Worm (Caenorhabditis elegans) whole organism, late embryonic: ENCODE data around the gene ttr-11.

Experiments
- K09A11.1 ChIP-seq: sonication (generic microtip); optimal IDR thresholded peaks from 2 replicates; lab custom pipeline; 2017; ENCODE audit warnings: antibody characterized with exemption, mild to moderate bottlenecking, missing genetic modification characterization, missing compliant biosample characterization; ENCODE audit not compliant: insufficient read depth
- ahr-1 ChIP-seq: sonication (generic microtip); optimal IDR thresholded peaks from 2 replicates; lab custom pipeline; 2016; ENCODE audit warnings: missing genetic modification characterization, missing compliant biosample characterization
- ceh-14 ChIP-seq: sonication (generic microtip); optimal IDR thresholded peaks from 2 replicates; lab custom pipeline; 2016; ENCODE audit warnings: missing genotype, missing genetic modification characterization, missing compliant biosample characterization
- ceh-19 ChIP-seq: fragments of 200-800 bp; sonication (Bioruptor generic); optimal IDR thresholded peaks from 2 replicates; lab custom pipeline; 2018; ENCODE audit warnings: mild to moderate bottlenecking, missing genetic modification characterization, missing compliant biosample characterization
- ceh-2 ChIP-seq: sonication (generic microtip); optimal IDR thresholded peaks from 2 replicates; lab custom pipeline; 2016; ENCODE audit warnings: missing genotype, missing genetic modification characterization, missing compliant biosample characterization
- ceh-24 ChIP-seq: sonication (generic microtip); optimal IDR thresholded peaks from 2 replicates; lab custom pipeline; 2016; ENCODE audit warnings: mild to moderate bottlenecking, missing genetic modification characterization, missing compliant biosample characterization
- dve-1 ChIP-seq: sonication (generic microtip); optimal IDR thresholded peaks from 2 replicates; lab custom pipeline; 2017; ENCODE audit warnings: antibody characterized with exemption, mild to moderate bottlenecking, missing genetic modification characterization, missing compliant biosample characterization
- elt-2 ChIP-seq: sonication (generic microtip); optimal IDR thresholded peaks from 2 replicates; lab custom pipeline; 2016; ENCODE audit warnings: missing genetic modification reagents, missing genetic modification characterization, missing compliant biosample characterization
- ets-4 ChIP-seq: sonication (generic microtip); optimal IDR thresholded peaks from 2 replicates; lab custom pipeline; 2016; ENCODE audit warnings: missing genetic modification characterization, missing compliant biosample characterization
- fax-1 ChIP-seq: sonication (generic microtip); optimal IDR thresholded peaks from 2 replicates; lab custom pipeline; 2016; ENCODE audit warnings: missing genotype, missing genetic modification characterization, missing compliant biosample characterization
- fkh-10 ChIP-seq: fragments of 150-350 bp; optimal IDR thresholded peaks from 2 replicates; lab custom pipeline; 2014; ENCODE audit warnings: missing biosample characterization, missing genetic modification reagents, missing genetic modification characterization
- fkh-6 ChIP-seq: sonication (generic microtip); optimal IDR thresholded peaks from 2 replicates; lab custom pipeline; 2016; ENCODE audit warnings: missing genetic modification characterization, missing compliant biosample characterization
- hlh-6 ChIP-seq: sonication (generic microtip); optimal IDR thresholded peaks from 2 replicates; lab custom pipeline; 2016; ENCODE audit warnings: missing genotype, missing genetic modification characterization, missing compliant biosample characterization
- lim-6 ChIP-seq: sonication (generic microtip); optimal IDR thresholded peaks from 2 replicates; lab custom pipeline; 2016; ENCODE audit warnings: missing genetic modification characterization, missing compliant biosample characterization
- nfya-1 ChIP-seq: sonication (generic microtip); optimal IDR thresholded peaks from 2 replicates; lab custom pipeline; 2017; ENCODE audit warnings: missing genetic modification characterization, mild to moderate bottlenecking, missing compliant biosample characterization, antibody characterized with exemption, moderate library complexity
- nhr-11 ChIP-seq: fragments of 150-350 bp; optimal IDR thresholded peaks from 2 replicates; lab custom pipeline; 2014; ENCODE audit warnings: missing biosample characterization, missing genetic modification characterization
- nhr-232 ChIP-seq: sonication (generic microtip); optimal IDR thresholded peaks from 2 replicates; lab custom pipeline; 2016; ENCODE audit warnings: missing genetic modification characterization, missing compliant biosample characterization
- odd-2 ChIP-seq: sonication (generic microtip); optimal IDR thresholded peaks from 2 replicates; lab custom pipeline; 2017; ENCODE audit warnings: antibody characterized with exemption, mild to moderate bottlenecking, missing genetic modification characterization, missing compliant biosample characterization
- pat-9 ChIP-seq: fragments of 200-800 bp; sonication (Bioruptor generic); optimal IDR thresholded peaks from 2 replicates; lab custom pipeline; 2018; ENCODE audit warnings: mild to moderate bottlenecking, missing genetic modification characterization, moderate library complexity, missing compliant biosample characterization
- pha-4 ChIP-seq: fragments of 150-350 bp; optimal IDR thresholded peaks from 2 replicates; lab custom pipeline; 2018; ENCODE audit warnings: missing biosample characterization, missing genetic modification reagents, missing genetic modification characterization
- pros-1 ChIP-seq: fragments of 150-350 bp; optimal IDR thresholded peaks from 2 replicates; lab custom pipeline; 2014; ENCODE audit warnings: missing biosample characterization, missing genetic modification reagents, missing genetic modification characterization
- sdc-2 ChIP-seq: sonication (generic microtip); optimal IDR thresholded peaks from 2 replicates; lab custom pipeline; 2016; ENCODE audit warnings: missing genotype, missing genetic modification characterization, missing compliant biosample characterization
- ttx-3 ChIP-seq: sonication (generic microtip); optimal IDR thresholded peaks from 2 replicates; lab custom pipeline; 2016; ENCODE audit warnings: missing genetic modification reagents, missing genetic modification characterization, missing compliant biosample characterization
- unc-3 ChIP-seq, 2 experiments: fragments of 200-800 bp in 1 of 2; sonication (Bioruptor generic) in 1 of 2; sonication (generic microtip) in 1 of 2; conservative IDR thresholded peaks in 1 of 2; optimal IDR thresholded peaks in 1 of 2; 2 replicates each; pipeline versions ENCODE4 v1.3.6 to Lab custom; 2016 to 2022; ENCODE audit warnings: missing compliant biosample characterization in 2 of 2, missing genetic modification characterization in 2 of 2, missing genetic modification reagents in 1 of 2
- unc-42 ChIP-seq: sonication (generic microtip); optimal IDR thresholded peaks from 2 replicates; lab custom pipeline; 2016; ENCODE audit warnings: missing genotype, missing genetic modification characterization, missing compliant biosample characterization
- unc-55 ChIP-seq: sonication (generic microtip); optimal IDR thresholded peaks from 2 replicates; lab custom pipeline; 2017; ENCODE audit warnings: missing biosample characterization, missing genetic modification reagents, missing genetic modification characterization
- ztf-16 ChIP-seq: sonication (generic microtip); optimal IDR thresholded peaks from 2 replicates; lab custom pipeline; 2017; ENCODE audit warnings: missing genetic modification characterization, missing compliant biosample characterization

Gene ttr-11

ce11 chrV:20641896-20642295, 38.8 kb downstream of the ttr-11 start, which contains the start of gene srxa-15:
Gene srxa-15, plus strand, starts transcription at chrV:20642196.
- no peak for TF ChIP-seq pat-9 (tag; lab: Kevin White, UChicago)
- TF ChIP-seq ztf-16 (tag; lab: Kevin White, UChicago): no peak
- no peak for TF ChIP-seq ceh-19 (GFP tag; lab: Kevin White, UChicago)
- no peak for TF ChIP-seq pros-1 (tag; lab: Kevin White, UChicago)
- TF ChIP-seq ttx-3 (tag; lab: Kevin White, UChicago): no peak
- no peak for TF ChIP-seq ceh-24
- TF ChIP-seq sdc-2 (tag; lab: Kevin White, UChicago): no peak
- no peak for TF ChIP-seq ets-4
- TF ChIP-seq nhr-11 (tag; lab: Kevin White, UChicago): no peak
- TF ChIP-seq dve-1 (tag; lab: Kevin White, UChicago): no peak
- no peak for TF ChIP-seq odd-2 (tag; lab: Kevin White, UChicago)
- TF ChIP-seq unc-3 (GFP tag; conservative IDR thresholded peaks at IDR 0.05; lab: Robert Waterston, UW): no peak
- no peak for TF ChIP-seq unc-3 (tag; optimal IDR thresholded peaks at IDR 0.05; lab: Kevin White, UChicago)
- TF ChIP-seq unc-42 (tag; lab: Kevin White, UChicago): no peak
- TF ChIP-seq ceh-2: no peak
- TF ChIP-seq ahr-1 (tag; lab: Kevin White, UChicago): no peak
- no peak for TF ChIP-seq elt-2
- no peak for TF ChIP-seq ceh-14 (tag; lab: Kevin White, UChicago)
- TF ChIP-seq pha-4 (tag; lab: Kevin White, UChicago): no peak
- no peak for TF ChIP-seq nhr-232 (tag; lab: Kevin White, UChicago)

- TF ChIP-seq ceh-19 (GFP tag; lab: Kevin White, UChicago) (no peak), unc-42 (tag; lab: Kevin White, UChicago) (peak; percentile 53)
Measured at ce11 chrV:20645479-20645878, 42.4 kb downstream of the ttr-11 start.

ce11 chrV:20648868-20649267, 45.8 kb downstream of the ttr-11 start:
- TF ChIP-seq hlh-6 (tag; lab: Kevin White, UChicago) (no peak), unc-3 (GFP tag; conservative IDR thresholded peaks at IDR 0.05; lab: Robert Waterston, UW) (no peak), unc-3 (tag; optimal IDR thresholded peaks at IDR 0.05; lab: Kevin White, UChicago) (no peak), lim-6 (no peak), nfya-1 (tag; lab: Kevin White, UChicago) (no peak), ahr-1 (tag; lab: Kevin White, UChicago) (no peak), K09A11.1 (tag; lab: Kevin White, UChicago) (no peak), unc-55 (no peak), ets-4 (no peak), fkh-10 (no peak)

DNA sequence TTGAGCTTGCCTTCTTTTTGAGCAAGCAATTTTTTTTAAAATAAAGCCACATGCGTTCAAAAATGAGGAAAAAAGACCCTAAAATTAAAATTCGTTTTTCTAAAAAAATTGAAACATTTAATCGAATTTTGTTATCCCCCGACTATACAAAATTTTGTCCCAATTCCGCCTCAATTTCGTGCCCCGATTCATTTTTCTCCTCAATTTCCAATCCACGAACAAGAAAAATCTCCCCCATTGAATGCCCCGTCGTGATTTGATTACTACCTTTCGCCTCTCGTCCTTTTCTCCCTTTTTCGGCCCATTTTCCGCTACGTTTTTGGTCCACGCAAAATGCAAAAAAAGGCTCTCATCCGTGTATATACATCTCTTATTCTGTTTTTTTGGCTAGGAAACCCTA, 48.8 kb downstream of the ttr-11 start:
- TF ChIP-seq fax-1 (tag; lab: Kevin White, UChicago) (no peak), fkh-6 (tag; lab: Kevin White, UChicago) (no peak), unc-42 (tag; lab: Kevin White, UChicago) (peak; percentile 80)
